Worm (Caenorhabditis elegans) whole organism, late embryonic: Measurements from ENCODE around the gene eelo-2.

Experiments used
- ama-1 ChIP-seq: fragments of 150-350 bp; optimal IDR thresholded peaks from 2 replicates; lab custom pipeline; 2014
- pros-1 ChIP-seq: fragments of 150-350 bp; optimal IDR thresholded peaks from 2 replicates; lab custom pipeline; 2014; ENCODE audit warnings: missing biosample characterization, missing genetic modification reagents, missing genetic modification characterization
- unc-55 ChIP-seq: sonication (generic microtip); optimal IDR thresholded peaks from 2 replicates; lab custom pipeline; 2017; ENCODE audit warnings: missing biosample characterization, missing genetic modification reagents, missing genetic modification characterization

ce11 chrIV:17277459-17278173 is 27.7 kb downstream of the eelo-2 start:
- TF ChIP-seq unc-55 (GFP tag; lab: Kevin White, UChicago): no peak
- TF ChIP-seq ama-1 (lab: Kevin White, UChicago): no peak
- TF ChIP-seq pros-1 (tag; lab: Kevin White, UChicago): no peak
